Worm (Caenorhabditis elegans): ENCODE results near the gene his-2.
A peak's percentile ranks its signal among the peaks of the same experiment; 100 is the strongest.

The his-2 gene

ce11 chrV:16041925-16042742 is at the start of gene his-2, which contains the start of gene his-1:
TSS of gene his-2 (minus strand) at chrV:16042283.
TSS of gene his-1 (plus strand) at chrV:16042520.
- TF ChIP-seq pes-1 (GFP tag; IDR thresholded peaks at IDR 0.05) (peak; percentile 73), sea-1 (GFP tag; conservative IDR thresholded peaks at IDR 0.05) (peak; percentile 47; the same call in 1 of the 2 replicates), tbx-11 (GFP tag; IDR thresholded peaks at IDR 0.05) (peak; percentile 49; the same call in 1 of the 2 replicates), aly-1 (tag; optimal IDR thresholded peaks at IDR 0.05) (peak; percentile 61), flt-1 (GFP tag; IDR thresholded peaks at IDR 0.05) (peak; percentile 43), ama-1 (optimal IDR thresholded peaks at IDR 0.05) (peak; percentile 95)

- no peak for TF ChIP-seq flt-1 (GFP tag; IDR thresholded peaks at IDR 0.05)
- no peak for TF ChIP-seq scrt-1 (GFP tag; IDR thresholded peaks at IDR 0.05)
- TF ChIP-seq aly-1 (tag; optimal IDR thresholded peaks at IDR 0.05), result no peak
- no peak for TF ChIP-seq tbx-11 (GFP tag; IDR thresholded peaks at IDR 0.05)
- TF ChIP-seq tbx-37 (GFP tag; conservative IDR thresholded peaks at IDR 0.05), result no peak
- TF ChIP-seq pes-1 (GFP tag; IDR thresholded peaks at IDR 0.05), result no peak
- no peak for TF ChIP-seq hmg-4 (GFP tag; optimal IDR thresholded peaks at IDR 0.05)
- TF ChIP-seq hnd-1 (tag; optimal IDR thresholded peaks at IDR 0.05), result no peak
Measured at ce11 chrV:16090685-16091084, 48.6 kb upstream of the his-2 start, which contains the start of gene F22B8.3. TSS of gene F22B8.3 (plus strand) at chrV:16090985.

ce11 chrV:16080678-16081077 is 38.6 kb upstream of the his-2 start:
- TF ChIP-seq hmg-4 (GFP tag; optimal IDR thresholded peaks at IDR 0.05), result no peak
- no peak for TF ChIP-seq aly-1 (tag; optimal IDR thresholded peaks at IDR 0.05)
- TF ChIP-seq ceh-13 (GFP tag; optimal IDR thresholded peaks at IDR 0.05), result no peak
- TF ChIP-seq sea-1 (GFP tag; conservative IDR thresholded peaks at IDR 0.05), result no peak
- TF ChIP-seq ama-1 (optimal IDR thresholded peaks at IDR 0.05), result no peak
- TF ChIP-seq hnd-1 (tag; optimal IDR thresholded peaks at IDR 0.05), result no peak
- no peak for TF ChIP-seq ceh-36 (tag; optimal IDR thresholded peaks at IDR 0.05)
- TF ChIP-seq flt-1 (GFP tag; IDR thresholded peaks at IDR 0.05), result no peak
- TF ChIP-seq ets-7 (tag; optimal IDR thresholded peaks at IDR 0.05), result no peak
- TF ChIP-seq tbx-11 (GFP tag; IDR thresholded peaks at IDR 0.05), result no peak
- no peak for TF ChIP-seq B0310.2 (tag; optimal IDR thresholded peaks at IDR 0.05)

ce11 chrV:16080039-16080438 is 38.0 kb upstream of the his-2 start:
- TF ChIP-seq pes-1 (GFP tag; IDR thresholded peaks at IDR 0.05), result no peak
- TF ChIP-seq flt-1 (GFP tag; IDR thresholded peaks at IDR 0.05), result no peak
- TF ChIP-seq tra-4 (tag; optimal IDR thresholded peaks at IDR 0.05), result no peak
- no peak for TF ChIP-seq B0310.2 (tag; optimal IDR thresholded peaks at IDR 0.05)

ce11 chrV:16075250-16075709 is 33.2 kb upstream of the his-2 start, which contains the start of the genes F14H3.12 and srj-29:
TSS of gene F14H3.12 (minus strand) at chrV:16075323.
TSS of gene srj-29 (plus strand) at chrV:16075659.
- no peak for TF ChIP-seq hmbx-1 (tag; optimal IDR thresholded peaks at IDR 0.05)

- TF ChIP-seq ama-1 (optimal IDR thresholded peaks at IDR 0.05), result no peak
Measured at ce11 chrV:16073856-16074255, 31.8 kb upstream of the his-2 start, which contains the start of gene srj-10. TSS of gene srj-10 (minus strand) at chrV:16073956.

ce11 chrV:16071167-16071566 is 29.1 kb upstream of the his-2 start, which contains the start of gene nhr-176:
TSS of gene nhr-176 (plus strand) at chrV:16071325.
- TF ChIP-seq scrt-1 (GFP tag; IDR thresholded peaks at IDR 0.05) (no peak), hmbx-1 (tag; optimal IDR thresholded peaks at IDR 0.05) (no peak), tbx-11 (GFP tag; IDR thresholded peaks at IDR 0.05) (no peak), tbx-37 (GFP tag; conservative IDR thresholded peaks at IDR 0.05) (no peak), ceh-36 (tag; optimal IDR thresholded peaks at IDR 0.05) (no peak), pes-1 (GFP tag; IDR thresholded peaks at IDR 0.05) (no peak), flt-1 (GFP tag; IDR thresholded peaks at IDR 0.05) (no peak), hnd-1 (tag; optimal IDR thresholded peaks at IDR 0.05) (no peak), ceh-13 (GFP tag; optimal IDR thresholded peaks at IDR 0.05) (no peak), sea-1 (GFP tag; conservative IDR thresholded peaks at IDR 0.05) (no peak), ama-1 (optimal IDR thresholded peaks at IDR 0.05) (no peak), B0310.2 (tag; optimal IDR thresholded peaks at IDR 0.05) (no peak), F13C5.2 (tag; optimal IDR thresholded peaks at IDR 0.05) (no peak)

- TF ChIP-seq B0310.2 (tag; optimal IDR thresholded peaks at IDR 0.05), result no peak
- no peak for TF ChIP-seq ceh-13 (GFP tag; optimal IDR thresholded peaks at IDR 0.05)
- TF ChIP-seq flt-1 (GFP tag; IDR thresholded peaks at IDR 0.05), result no peak
- no peak for TF ChIP-seq ama-1 (optimal IDR thresholded peaks at IDR 0.05)
Measured at ce11 chrV:16068938-16069337, 26.9 kb upstream of the his-2 start, which contains the start of gene cyp-35D1. TSS of gene cyp-35D1 (plus strand) at chrV:16069238.

ce11 chrV:16062788-16063187 is 20.7 kb upstream of the his-2 start, which contains the start of gene F14H3.14:
TSS of gene F14H3.14 (minus strand) at chrV:16062888.
- TF ChIP-seq F13C5.2 (tag; optimal IDR thresholded peaks at IDR 0.05), result no peak
- TF ChIP-seq hnd-1 (tag; optimal IDR thresholded peaks at IDR 0.05), result no peak
- TF ChIP-seq ets-7 (tag; optimal IDR thresholded peaks at IDR 0.05), result no peak
- TF ChIP-seq hmg-4 (GFP tag; optimal IDR thresholded peaks at IDR 0.05), result no peak
- no peak for TF ChIP-seq flt-1 (GFP tag; IDR thresholded peaks at IDR 0.05)
- TF ChIP-seq tbx-11 (GFP tag; IDR thresholded peaks at IDR 0.05), result no peak
- TF ChIP-seq aly-1 (tag; optimal IDR thresholded peaks at IDR 0.05), result no peak

Measured in whole organism, early embryonic.